Fruit fly (Drosophila melanogaster) whole organism: ENCODE measurements around the gene CG3473.

Experiments used
- CG8478 ChIP-seq: fragments of >200 bp; optimal IDR thresholded peaks from 2 replicates; lab custom pipeline; 2018; ENCODE audit warnings: inconsistent platforms
- Dll ChIP-seq: fragments of >200 bp; optimal IDR thresholded peaks from 2 replicates; lab custom pipeline; 2017
- EcR ChIP-seq, 2 experiments: fragments of >200 bp; optimal IDR thresholded peaks; 2 replicates each; lab custom pipeline; 2017; ENCODE audit warnings: missing biosample characterization in 2 of 2, missing genetic modification characterization in 2 of 2, missing genetic modification reagents in 2 of 2
- pan ChIP-seq: fragments of >200 bp; optimal IDR thresholded peaks from 2 replicates; lab custom pipeline; 2017
- psq ChIP-seq: fragments of >200 bp; optimal IDR thresholded peaks from 2 replicates; lab custom pipeline; 2017
- usp ChIP-seq: fragments of >200 bp; optimal IDR thresholded peaks from 2 replicates; lab custom pipeline; 2017; ENCODE audit warnings: missing biosample characterization, missing genetic modification characterization, mixed read lengths

CG3473 gene

DNA sequence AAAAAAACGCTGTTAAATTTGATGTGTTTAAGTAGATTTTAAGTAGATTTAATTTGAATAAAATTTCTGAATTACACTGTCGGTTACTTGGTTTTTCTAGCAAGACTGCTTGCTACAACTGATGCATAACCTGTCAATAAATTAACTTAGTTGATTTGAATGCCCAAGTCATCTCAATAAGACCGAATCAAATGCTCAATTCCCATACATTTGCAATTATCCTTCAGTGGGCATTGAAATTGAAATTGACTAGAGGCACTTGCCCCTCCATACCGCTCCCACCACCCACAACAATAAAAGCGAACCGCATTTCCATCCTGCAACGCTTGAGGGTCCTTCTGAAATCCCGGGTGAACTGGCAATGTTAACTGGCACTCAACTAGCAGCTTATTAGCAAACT is at the start of gene CG3473:
CG3473 (minus strand) TSS at position 101 of the 400 bp plus-strand sequence.
- TF ChIP-seq pan (lab: Kevin White, UChicago) (no peak), Dll (lab: Kevin White, UChicago) (no peak), psq (lab: Kevin White, UChicago) (no peak), usp (GFP tag; lab: Kevin White, UChicago) (no peak), CG8478 (lab: Kevin White, UChicago) (no peak), EcR (GFP tag; optimal IDR thresholded peaks at IDR 0.05; lab: Kevin White, UChicago) (no peak)

DNA sequence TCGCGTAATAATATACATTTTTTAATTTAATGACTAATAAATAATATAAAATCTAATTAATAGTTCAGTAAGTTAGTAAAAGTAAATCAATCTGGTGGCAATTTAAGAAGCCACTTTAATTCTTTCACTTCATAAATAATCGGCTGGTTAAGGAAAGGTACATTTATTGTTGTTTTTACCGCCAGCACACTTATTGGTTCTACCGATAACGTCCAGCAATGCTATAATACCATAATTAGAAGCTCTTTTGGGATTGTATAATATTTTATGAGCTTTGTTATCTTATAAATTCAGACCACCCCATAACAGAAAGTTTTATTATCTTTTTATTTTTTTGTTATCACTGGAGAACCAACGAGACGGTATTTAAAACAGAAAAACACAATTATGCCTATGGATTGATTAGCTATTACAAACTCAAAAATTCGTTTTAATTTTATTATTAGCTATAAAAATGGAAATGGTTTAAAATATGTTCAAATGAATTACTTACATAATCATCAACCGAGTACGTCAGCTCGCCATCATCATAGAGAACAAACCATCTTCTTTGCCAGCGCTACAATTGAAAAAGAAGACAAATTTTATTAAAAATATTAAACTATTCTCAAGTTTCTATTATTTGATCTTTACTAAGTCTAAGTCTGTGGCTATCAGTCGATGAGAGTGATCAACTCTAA is 48.0 kb upstream of the CG3473 start:
- TF ChIP-seq usp (GFP tag; lab: Kevin White, UChicago) (no peak), CG8478 (lab: Kevin White, UChicago) (no peak), psq (lab: Kevin White, UChicago) (no peak)

DNA sequence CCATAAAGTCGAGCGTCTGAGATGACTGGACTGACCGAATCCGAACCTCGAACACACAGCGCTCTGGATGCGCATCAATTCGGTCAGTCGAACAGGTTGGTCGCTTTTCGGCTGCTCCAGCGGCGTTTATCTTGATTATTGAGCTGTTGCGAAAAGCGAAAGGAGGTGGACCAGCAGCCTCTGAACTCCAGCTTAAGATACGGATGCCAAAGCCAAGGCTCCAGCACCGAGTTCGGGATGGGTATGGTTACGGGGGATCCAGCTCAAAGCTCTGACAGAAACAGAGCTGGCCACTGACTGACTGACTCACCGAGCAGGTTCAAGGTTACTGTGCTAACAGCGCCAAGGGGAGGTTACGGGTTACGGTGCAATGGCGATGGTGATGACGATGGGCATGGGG is 42.6 kb upstream of the CG3473 start:
- TF ChIP-seq pan (lab: Kevin White, UChicago) (no peak), EcR (GFP tag; optimal IDR thresholded peaks at IDR 0.05; lab: Kevin White, UChicago) (no peak), CG8478 (lab: Kevin White, UChicago) (no peak), psq (lab: Kevin White, UChicago) (no peak), usp (GFP tag; lab: Kevin White, UChicago) (no peak), Dll (lab: Kevin White, UChicago) (no peak)

DNA sequence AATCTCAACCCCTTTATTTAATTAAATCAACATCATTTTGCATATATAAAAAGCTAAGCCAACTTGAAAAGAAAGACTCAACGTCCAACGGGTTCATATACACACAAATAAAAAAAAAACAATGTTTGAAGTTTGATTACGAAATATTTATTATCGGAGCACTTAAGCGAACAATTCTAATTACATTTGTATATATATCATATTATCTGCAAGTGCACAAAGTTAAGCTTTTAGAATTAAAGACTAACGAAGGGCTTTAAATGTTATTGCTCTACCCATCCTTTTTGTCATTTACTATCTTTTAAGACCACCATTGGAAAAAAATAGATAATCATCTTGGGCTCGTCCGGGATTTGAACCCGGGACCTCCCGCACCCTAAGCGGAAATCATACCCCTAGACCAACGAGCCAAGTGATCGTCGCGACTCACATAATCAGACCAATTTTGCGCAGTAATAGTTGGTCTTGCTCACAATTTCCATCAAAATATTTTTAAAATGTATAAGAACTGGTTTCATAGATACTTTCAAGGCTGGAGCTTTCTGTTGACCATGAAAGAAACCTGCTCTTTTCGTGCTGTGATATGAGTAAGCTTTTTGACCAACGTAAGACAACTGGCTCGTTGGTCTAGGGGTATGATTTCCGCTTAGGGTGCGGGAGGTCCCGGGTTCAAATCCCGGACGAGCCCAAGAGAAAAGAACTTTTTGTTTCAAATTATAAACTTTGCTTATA is 35.7 kb upstream of the CG3473 start:
- TF ChIP-seq psq (lab: Kevin White, UChicago) (no peak), Dll (lab: Kevin White, UChicago) (no peak), usp (GFP tag; lab: Kevin White, UChicago) (no peak), EcR (GFP tag; optimal IDR thresholded peaks at IDR 0.05; lab: Kevin White, UChicago) (no peak), CG8478 (lab: Kevin White, UChicago) (no peak), pan (lab: Kevin White, UChicago) (no peak)

dm6 chr2L:14598357-14599057 is 35.0 kb upstream of the CG3473 start:
- TF ChIP-seq EcR (GFP tag; optimal IDR thresholded peaks at IDR 0.05; lab: Kevin White, UChicago), result no peak
- no peak for TF ChIP-seq psq (lab: Kevin White, UChicago)
- no peak for TF ChIP-seq CG8478 (lab: Kevin White, UChicago)
- TF ChIP-seq usp (GFP tag; lab: Kevin White, UChicago), result no peak
- no peak for TF ChIP-seq pan (lab: Kevin White, UChicago)
- no peak for TF ChIP-seq Dll (lab: Kevin White, UChicago)

dm6 chr2L:14588615-14589247 is 25.2 kb upstream of the CG3473 start:
- no peak for TF ChIP-seq CG8478 (lab: Kevin White, UChicago)
- no peak for TF ChIP-seq usp (GFP tag; lab: Kevin White, UChicago)
- no peak for TF ChIP-seq Dll (lab: Kevin White, UChicago)
- no peak for TF ChIP-seq psq (lab: Kevin White, UChicago)
- TF ChIP-seq pan (lab: Kevin White, UChicago), result no peak
- no peak for TF ChIP-seq EcR (GFP tag; optimal IDR thresholded peaks at IDR 0.05; lab: Kevin White, UChicago)

DNA sequence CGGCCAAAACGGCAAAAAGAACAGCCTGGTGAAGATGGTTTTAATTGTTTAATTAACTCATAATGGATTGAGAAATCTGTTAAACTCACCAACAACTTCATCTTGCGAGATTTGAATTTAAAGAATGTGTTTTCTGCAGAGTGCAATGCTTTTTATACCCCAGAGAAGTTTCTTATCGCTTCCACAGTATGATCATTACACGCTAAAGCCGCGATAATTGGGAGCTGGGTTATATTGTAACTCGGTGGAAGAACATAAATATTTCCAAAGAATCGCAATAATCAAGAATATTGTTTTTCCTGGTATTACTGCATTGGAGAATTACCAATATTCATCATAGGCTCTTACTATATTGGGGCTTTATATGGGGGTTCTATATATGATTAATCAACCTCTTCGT is 24.6 kb upstream of the CG3473 start, which contains the start of gene CG42680:
CG42680 (minus strand) TSS at position 101 of the 400 bp plus-strand sequence.
- no peak for TF ChIP-seq EcR (GFP tag; optimal IDR thresholded peaks at IDR 0.05; lab: Kevin White, UChicago)
- TF ChIP-seq usp (GFP tag; lab: Kevin White, UChicago), result no peak
- TF ChIP-seq Dll (lab: Kevin White, UChicago), result no peak
- TF ChIP-seq pan (lab: Kevin White, UChicago), result no peak
- no peak for TF ChIP-seq CG8478 (lab: Kevin White, UChicago)
- no peak for TF ChIP-seq psq (lab: Kevin White, UChicago)

- TF ChIP-seq CG8478 (lab: Kevin White, UChicago) (no peak), psq (lab: Kevin White, UChicago) (no peak), pan (lab: Kevin White, UChicago) (no peak), EcR (GFP tag; optimal IDR thresholded peaks at IDR 0.05; lab: Kevin White, UChicago) (no peak), Dll (lab: Kevin White, UChicago) (no peak), usp (GFP tag; lab: Kevin White, UChicago) (no peak)
Observed at dm6 chr2L:14586714-14587481, 23.4 kb upstream of the CG3473 start.

DNA sequence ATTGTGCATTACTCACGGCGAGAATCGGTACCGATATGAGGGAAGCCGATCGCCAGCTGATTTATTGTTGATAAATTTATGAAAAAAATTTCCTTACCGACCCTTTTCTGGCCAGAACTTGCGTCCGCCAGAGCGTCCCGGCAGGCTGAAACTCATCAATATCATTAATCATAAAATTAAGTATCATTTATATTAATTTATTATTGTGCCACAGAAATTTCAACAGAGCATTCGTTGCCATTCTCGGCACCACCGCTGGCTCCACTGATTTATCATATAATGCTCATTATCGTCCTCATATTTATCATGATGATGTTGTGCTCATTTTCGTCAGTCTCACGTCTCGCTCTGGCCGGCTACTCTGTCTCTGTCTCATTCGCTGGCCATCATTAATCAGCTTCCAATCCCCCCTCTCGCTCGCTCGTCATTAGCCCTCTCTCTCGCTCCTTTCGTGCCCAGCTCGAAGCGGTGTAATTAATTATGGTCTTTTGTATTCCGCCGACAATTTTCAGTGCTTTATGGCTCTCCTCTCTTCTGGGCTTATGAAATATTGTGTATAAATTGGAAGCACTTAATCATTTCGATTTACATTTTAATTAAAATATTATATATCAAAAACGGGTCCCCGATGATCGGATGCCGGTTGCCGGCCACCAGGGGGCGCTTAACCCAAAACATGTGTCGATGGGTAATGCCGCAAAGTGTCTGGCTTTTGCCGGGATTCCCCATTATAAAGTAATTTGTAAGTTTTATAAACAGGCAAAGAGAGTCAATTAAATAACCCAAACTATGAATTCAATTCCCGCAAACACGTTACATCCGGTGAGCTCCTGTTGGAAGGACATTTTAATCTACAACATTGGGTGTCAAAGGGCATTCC is 17.4 kb upstream of the CG3473 start:
- TF ChIP-seq EcR (GFP tag; optimal IDR thresholded peaks at IDR 0.05; lab: Kevin White, UChicago), result no peak
- TF ChIP-seq Dll (lab: Kevin White, UChicago), result peak; percentile 59
